Fruit fly (Drosophila melanogaster) whole organism, embryonic: ENCODE data around the gene CG1622.
A peak's percentile ranks its signal among the peaks of the same experiment; 100 is the strongest.

Experiments
- Adf1 ChIP-seq: fragments of 200-800 bp; sonication (Bioruptor generic); IDR thresholded peaks from 2 replicates; pipeline ENCODE4 v1.3.6; 2022; ENCODE audit warnings: missing biosample characterization, missing genetic modification characterization
- Atf3 ChIP-seq: fragments of 200-800 bp; sonication (Bioruptor generic); optimal IDR thresholded peaks from 3 replicates; lab custom pipeline; 2016; ENCODE audit warnings: missing biosample characterization, missing genetic modification characterization
- CG10147 ChIP-seq: fragments of 200-800 bp; sonication (Bioruptor generic); optimal IDR thresholded peaks from 2 replicates; lab custom pipeline; 2019; ENCODE audit warnings: missing biosample characterization, mild to moderate bottlenecking, missing genetic modification characterization, moderate library complexity
- CG10209 ChIP-seq: fragments of 200-800 bp; sonication (Bioruptor generic); optimal IDR thresholded peaks from 3 replicates; lab custom pipeline; 2017; ENCODE audit warnings: missing biosample characterization, mild to moderate bottlenecking, missing genetic modification characterization, missing genetic modification reagents
- CG10959 ChIP-seq: fragments of 200-800 bp; sonication (Bioruptor generic); IDR thresholded peaks from 2 replicates; pipeline ENCODE4 v1.3.6; 2022; ENCODE audit warnings: missing biosample characterization, missing genetic modification characterization
- CG11085 ChIP-seq: fragments of 200-800 bp; sonication (Bioruptor generic); IDR thresholded peaks from 2 replicates; pipeline ENCODE4 v1.3.6; 2022; ENCODE audit warnings: missing biosample characterization, missing genetic modification characterization
- CG11723 ChIP-seq: fragments of 200-800 bp; sonication (Bioruptor generic); optimal IDR thresholded peaks from 2 replicates; lab custom pipeline; 2017; ENCODE audit warnings: missing biosample characterization, mild to moderate bottlenecking, missing genetic modification characterization
- CG12071 ChIP-seq: fragments of 200-800 bp; sonication (Bioruptor generic); optimal IDR thresholded peaks from 3 replicates; lab custom pipeline; 2018; ENCODE audit warnings: missing biosample characterization, mild to moderate bottlenecking, missing genetic modification characterization
- CG12299 ChIP-seq: fragments of 200-800 bp; sonication (Bioruptor generic); optimal IDR thresholded peaks from 2 replicates; lab custom pipeline; 2018; ENCODE audit warnings: missing biosample characterization, mild to moderate bottlenecking, missing genetic modification characterization
- CG13624 ChIP-seq: fragments of 200-800 bp; sonication (Bioruptor generic); optimal IDR thresholded peaks from 2 replicates; lab custom pipeline; 2016; ENCODE audit warnings: missing biosample characterization, missing genetic modification characterization
- CG15601 ChIP-seq: fragments of 200-800 bp; sonication (Bioruptor generic); optimal IDR thresholded peaks from 3 replicates; lab custom pipeline; 2019; ENCODE audit warnings: missing biosample characterization, mild to moderate bottlenecking, missing genetic modification characterization, moderate library complexity
- CG17186 ChIP-seq: fragments of 200-800 bp; sonication (Bioruptor generic); optimal IDR thresholded peaks from 3 replicates; lab custom pipeline; 2017; ENCODE audit warnings: missing biosample characterization, missing genetic modification reagents, missing genetic modification characterization
- CG17361 ChIP-seq: fragments of 200-800 bp; sonication (Bioruptor generic); IDR thresholded peaks from 3 replicates; pipeline ENCODE4 v1.3.6; 2022; ENCODE audit warnings: missing biosample characterization, missing genetic modification characterization
- CG17829 ChIP-seq: fragments of 200-800 bp; optimal IDR thresholded peaks from 2 replicates; lab custom pipeline; 2019; ENCODE audit warnings: missing biosample characterization, mild to moderate bottlenecking, missing genetic modification characterization, moderate library complexity
- CG18011 ChIP-seq: fragments of 200-800 bp; sonication (Bioruptor generic); optimal IDR thresholded peaks from 2 replicates; lab custom pipeline; 2017; ENCODE audit warnings: missing biosample characterization, missing genetic modification characterization, mild to moderate bottlenecking, moderate library complexity, missing genotype
- CG18599 ChIP-seq: fragments of 200-800 bp; sonication (Bioruptor generic); optimal IDR thresholded peaks from 3 replicates; lab custom pipeline; 2017; ENCODE audit warnings: missing biosample characterization, missing genetic modification characterization, mild to moderate bottlenecking, moderate library complexity, missing genetic modification reagents
- CG2116 ChIP-seq: fragments of 200-800 bp; sonication (Bioruptor generic); optimal IDR thresholded peaks from 3 replicates; lab custom pipeline; 2018; ENCODE audit warnings: missing biosample characterization, mild to moderate bottlenecking, missing genetic modification characterization
- CG4617 ChIP-seq: fragments of 200-800 bp; sonication (Bioruptor generic); optimal IDR thresholded peaks from 3 replicates; lab custom pipeline; 2016; ENCODE audit warnings: missing biosample characterization, missing genetic modification characterization, borderline replicate concordance
- CG8089 ChIP-seq: fragments of 200-800 bp; sonication (Bioruptor generic); optimal IDR thresholded peaks from 3 replicates; lab custom pipeline; 2016; ENCODE audit warnings: missing biosample characterization, missing genetic modification characterization
- CG8765 ChIP-seq: fragments of 200-800 bp; sonication (Bioruptor generic); IDR thresholded peaks from 2 replicates; pipeline ENCODE4 v1.3.6; 2022; ENCODE audit warnings: missing biosample characterization, missing genetic modification characterization
- Dek ChIP-seq: fragments of 200-800 bp; sonication (Bioruptor generic); optimal IDR thresholded peaks from 3 replicates; lab custom pipeline; 2019; ENCODE audit warnings: missing biosample characterization, mild to moderate bottlenecking, missing genetic modification characterization, moderate library complexity
- E2f1 ChIP-seq: fragments of 200-800 bp; sonication (Bioruptor generic); IDR thresholded peaks from 2 replicates; pipeline ENCODE4 v1.3.6; 2022; ENCODE audit warnings: missing biosample characterization, missing genetic modification characterization
- Gsc ChIP-seq: fragments of 200-800 bp; sonication (Bioruptor generic); IDR thresholded peaks from 2 replicates; pipeline ENCODE4 v1.3.6; 2022; ENCODE audit warnings: missing biosample characterization, missing genetic modification characterization
- HmgZ ChIP-seq: fragments of 200-800 bp; sonication (Bioruptor generic); optimal IDR thresholded peaks from 2 replicates; lab custom pipeline; 2018; ENCODE audit warnings: missing biosample characterization, mild to moderate bottlenecking, missing genetic modification characterization
- Hr3 ChIP-seq: fragments of 200-800 bp; sonication (Bioruptor generic); optimal IDR thresholded peaks from 3 replicates; lab custom pipeline; 2016; ENCODE audit warnings: missing biosample characterization, missing genetic modification characterization
- Meics ChIP-seq: fragments of 200-800 bp; sonication (Bioruptor generic); optimal IDR thresholded peaks from 2 replicates; lab custom pipeline; 2017; ENCODE audit warnings: missing biosample characterization, mild to moderate bottlenecking, missing genetic modification characterization
- NC2α ChIP-seq: fragments of 200-800 bp; sonication (Bioruptor generic); optimal IDR thresholded peaks from 2 replicates; lab custom pipeline; 2016; ENCODE audit warnings: missing biosample characterization, missing genetic modification characterization
- Nf-YA ChIP-seq: fragments of 200-800 bp; sonication (Bioruptor generic); IDR thresholded peaks from 2 replicates; pipeline ENCODE4 v1.3.6; 2022; ENCODE audit warnings: missing biosample characterization, missing genetic modification characterization
- Opbp ChIP-seq: fragments of 200-800 bp; sonication (Bioruptor generic); IDR thresholded peaks from 3 replicates; pipeline ENCODE4 v1.3.6; 2022; ENCODE audit warnings: missing biosample characterization, missing genetic modification characterization; ENCODE audit not compliant: partially characterized antibody
- Optix ChIP-seq: fragments of 200-800 bp; sonication (Bioruptor generic); IDR thresholded peaks from 3 replicates; pipeline ENCODE4 v1.3.6; 2022; ENCODE audit warnings: missing biosample characterization, missing genetic modification characterization
- Sry-δ ChIP-seq: fragments of 200-800 bp; sonication (Bioruptor generic); optimal IDR thresholded peaks from 2 replicates; lab custom pipeline; 2016; ENCODE audit warnings: missing biosample characterization, missing genetic modification characterization
- cato ChIP-seq: fragments of 200-800 bp; sonication (Bioruptor generic); optimal IDR thresholded peaks from 2 replicates; lab custom pipeline; 2016; ENCODE audit warnings: missing biosample characterization, missing genetic modification characterization, borderline replicate concordance
- chinmo ChIP-seq: fragments of 200-800 bp; sonication (Bioruptor generic); IDR thresholded peaks from 4 replicates; pipeline ENCODE4 v1.3.6; 2022; ENCODE audit warnings: missing biosample characterization, missing genetic modification characterization; ENCODE audit not compliant: partially characterized antibody
- ci ChIP-seq: fragments of 200-800 bp; sonication (Bioruptor generic); IDR thresholded peaks from 3 replicates; pipeline ENCODE4 v1.3.6; 2022; ENCODE audit warnings: missing biosample characterization, missing genetic modification characterization
- crol ChIP-seq: fragments of 200-800 bp; sonication (Bioruptor generic); IDR thresholded peaks from 2 replicates; pipeline ENCODE4 v1.3.6; 2022; ENCODE audit warnings: missing biosample characterization, missing genetic modification characterization
- fd102C ChIP-seq: fragments of 200-800 bp; sonication (Bioruptor generic); optimal IDR thresholded peaks from 2 replicates; lab custom pipeline; 2018; ENCODE audit warnings: missing biosample characterization, mild to moderate bottlenecking, missing genetic modification characterization, moderate library complexity
- ftz-f1 ChIP-seq: fragments of 200-800 bp; sonication (Bioruptor generic); optimal IDR thresholded peaks from 2 replicates; lab custom pipeline; 2016; ENCODE audit warnings: missing biosample characterization, missing genetic modification characterization
- gro ChIP-seq: fragments of 200-800 bp; sonication (Bioruptor generic); optimal IDR thresholded peaks from 2 replicates; lab custom pipeline; 2016; ENCODE audit warnings: missing biosample characterization, missing genetic modification characterization
- ind ChIP-seq: fragments of 200-800 bp; sonication (Bioruptor generic); optimal IDR thresholded peaks from 3 replicates; lab custom pipeline; 2016; ENCODE audit warnings: missing biosample characterization, missing genetic modification characterization
- kay ChIP-seq: fragments of 200-800 bp; sonication (Bioruptor generic); optimal IDR thresholded peaks from 2 replicates; lab custom pipeline; 2016; ENCODE audit warnings: missing biosample characterization, missing genetic modification characterization
- lmd ChIP-seq: fragments of 200-800 bp; sonication (Bioruptor generic); IDR thresholded peaks from 2 replicates; pipeline ENCODE4 v1.3.6; 2022; ENCODE audit warnings: missing biosample characterization, missing genetic modification characterization
- onecut ChIP-seq: fragments of 200-800 bp; sonication (Bioruptor generic); IDR thresholded peaks from 2 replicates; pipeline ENCODE4 v1.3.6; 2022; ENCODE audit warnings: missing biosample characterization, missing genetic modification characterization
- p53 ChIP-seq: fragments of 200-800 bp; sonication (Bioruptor generic); optimal IDR thresholded peaks from 2 replicates; lab custom pipeline; 2016; ENCODE audit warnings: missing biosample characterization, missing genetic modification characterization
- pb ChIP-seq: fragments of 200-800 bp; sonication (Bioruptor generic); optimal IDR thresholded peaks from 3 replicates; lab custom pipeline; 2016; ENCODE audit warnings: missing biosample characterization, missing genetic modification characterization
- peb ChIP-seq: fragments of 200-800 bp; sonication (Bioruptor generic); IDR thresholded peaks from 2 replicates; pipeline ENCODE4 v1.3.6; 2022; ENCODE audit warnings: missing biosample characterization, missing genetic modification characterization
- pum ChIP-seq: fragments of 200-800 bp; sonication (Bioruptor generic); optimal IDR thresholded peaks from 2 replicates; lab custom pipeline; 2016; ENCODE audit warnings: missing biosample characterization, missing genetic modification characterization
- repo ChIP-seq: fragments of 200-800 bp; sonication (Bioruptor generic); optimal IDR thresholded peaks from 2 replicates; lab custom pipeline; 2016; ENCODE audit warnings: missing biosample characterization, missing genetic modification characterization
- schlank ChIP-seq: fragments of 200-800 bp; sonication (Bioruptor generic); optimal IDR thresholded peaks from 2 replicates; lab custom pipeline; 2018; ENCODE audit warnings: missing biosample characterization, mild to moderate bottlenecking, missing genetic modification characterization
- slou ChIP-seq: fragments of 200-800 bp; sonication (Bioruptor generic); optimal IDR thresholded peaks from 3 replicates; lab custom pipeline; 2016; ENCODE audit warnings: missing biosample characterization, missing genetic modification characterization
- slp2 ChIP-seq: fragments of 200-800 bp; sonication (Bioruptor generic); optimal IDR thresholded peaks from 2 replicates; lab custom pipeline; 2016; ENCODE audit warnings: missing biosample characterization, missing genetic modification characterization
- wek ChIP-seq: fragments of 200-800 bp; sonication (Bioruptor generic); optimal IDR thresholded peaks from 3 replicates; lab custom pipeline; 2018; ENCODE audit warnings: missing biosample characterization, mild to moderate bottlenecking, missing genetic modification characterization, moderate library complexity

The CG1622 gene

dm6 chrX:13274429-13275095, 22.3 kb upstream of the CG1622 start (continued):
- TF ChIP-seq lmd (GFP tag; lab: Robert Waterston, UW) (peak; percentile 64), CG17361 (peak; percentile 65), crol (GFP tag; lab: Robert Waterston, UW) (no peak), CG13624 (GFP tag; lab: Kevin White, UChicago) (peak; percentile 0), CG12299 (tag; lab: Kevin White, UChicago) (peak; percentile 15), Opbp (GFP tag; lab: Robert Waterston, UW) (no peak), cato (GFP tag; lab: Kevin White, UChicago) (peak; percentile 5), CG10959 (GFP tag; lab: Robert Waterston, UW) (no peak), CG10209 (GFP tag; lab: Kevin White, UChicago) (peak; percentile 20), schlank (no peak), pb (GFP tag; lab: Kevin White, UChicago) (no peak), fd102C (GFP tag; lab: Kevin White, UChicago) (no peak), NC2α (GFP tag; lab: Kevin White, UChicago) (no peak), ind (GFP tag; lab: Kevin White, UChicago) (peak; percentile 9), Sry-δ (GFP tag; lab: Kevin White, UChicago) (no peak), Atf3 (no peak), CG18599 (peak; percentile 57), pum (no peak), CG4617 (no peak), gro (no peak), Meics (GFP tag; lab: Kevin White, UChicago) (peak; percentile 58), CG2116 (GFP tag; lab: Kevin White, UChicago) (no peak), CG8765 (GFP tag; lab: Robert Waterston, UW) (no peak), Dek (peak; percentile 62), CG10147 (GFP tag; lab: Kevin White, UChicago) (peak; percentile 40), slou (no peak), CG17829 (tag; lab: Kevin White, UChicago) (peak; percentile 72), chinmo (GFP tag; lab: Robert Waterston, UW) (no peak), Optix (GFP tag; lab: Robert Waterston, UW) (no peak), CG15601 (tag; lab: Kevin White, UChicago) (peak; percentile 79), CG11085 (GFP tag; lab: Robert Waterston, UW) (no peak), CG18011 (GFP tag; lab: Kevin White, UChicago) (no peak), Nf-YA (GFP tag; lab: Robert Waterston, UW) (no peak), repo (GFP tag; lab: Kevin White, UChicago) (no peak), Hr3 (GFP tag; lab: Kevin White, UChicago) (peak; percentile 21), CG17186 (GFP tag; lab: Kevin White, UChicago) (no peak), slp2 (no peak), peb (no peak), CG8089 (GFP tag; lab: Kevin White, UChicago) (no peak), ftz-f1 (no peak), E2f1 (GFP tag; lab: Robert Waterston, UW) (peak; percentile 70), CG11723 (peak; percentile 2), Gsc (GFP tag; lab: Robert Waterston, UW) (no peak), CG12071 (GFP tag; lab: Kevin White, UChicago) (no peak), wek (GFP tag; lab: Kevin White, UChicago) (no peak), HmgZ (tag; lab: Kevin White, UChicago) (no peak), kay (GFP tag; lab: Kevin White, UChicago) (no peak), Adf1 (GFP tag; lab: Robert Waterston, UW) (no peak), p53 (GFP tag; lab: Kevin White, UChicago) (no peak), ci (GFP tag; lab: Robert Waterston, UW) (no peak), onecut (no peak)
